Worm (Caenorhabditis elegans) whole organism, late embryonic: ENCODE measurements around the gene perm-5.

Experiments used
- C38D4.7 ChIP-seq: fragments of 200-800 bp; sonication (Bioruptor generic); optimal IDR thresholded peaks from 2 replicates; lab custom pipeline; 2018; ENCODE audit warnings: mild to moderate bottlenecking, missing genetic modification characterization, moderate library complexity, missing compliant biosample characterization
- K02D7.2 ChIP-seq: sonication (generic microtip); optimal IDR thresholded peaks from 2 replicates; lab custom pipeline; 2017; ENCODE audit warnings: mild to moderate bottlenecking, missing genetic modification characterization, missing compliant biosample characterization
- K09A11.1 ChIP-seq: sonication (generic microtip); optimal IDR thresholded peaks from 2 replicates; lab custom pipeline; 2017; ENCODE audit warnings: antibody characterized with exemption, mild to moderate bottlenecking, missing genetic modification characterization, missing compliant biosample characterization; ENCODE audit not compliant: insufficient read depth
- T23F11.4 ChIP-seq: fragments of 200-800 bp; sonication (Bioruptor generic); optimal IDR thresholded peaks from 2 replicates; lab custom pipeline; 2018; ENCODE audit warnings: mild to moderate bottlenecking, missing genetic modification characterization, missing compliant biosample characterization
- Y22D7AL.16 ChIP-seq: sonication (generic microtip); optimal IDR thresholded peaks from 2 replicates; lab custom pipeline; 2016; ENCODE audit warnings: missing genetic modification characterization, missing compliant biosample characterization
- ama-1 ChIP-seq: fragments of 150-350 bp; optimal IDR thresholded peaks from 2 replicates; lab custom pipeline; 2014
- ceh-14 ChIP-seq: sonication (generic microtip); optimal IDR thresholded peaks from 2 replicates; lab custom pipeline; 2016; ENCODE audit warnings: missing genotype, missing genetic modification characterization, missing compliant biosample characterization
- ceh-18 ChIP-seq: sonication (generic microtip); optimal IDR thresholded peaks from 2 replicates; lab custom pipeline; 2016; ENCODE audit warnings: missing genetic modification characterization, missing compliant biosample characterization
- ceh-22 ChIP-seq: sonication (generic microtip); optimal IDR thresholded peaks from 2 replicates; lab custom pipeline; 2017; ENCODE audit warnings: missing biosample characterization, missing genetic modification characterization
- ceh-30 ChIP-seq: fragments of 150-350 bp; optimal IDR thresholded peaks from 2 replicates; lab custom pipeline; 2014; ENCODE audit warnings: missing biosample characterization, missing genetic modification characterization
- ceh-31 ChIP-seq: sonication (generic microtip); optimal IDR thresholded peaks from 2 replicates; lab custom pipeline; 2016; ENCODE audit warnings: missing genetic modification characterization, missing compliant biosample characterization
- ceh-48 ChIP-seq: sonication (generic microtip); optimal IDR thresholded peaks from 2 replicates; lab custom pipeline; 2016; ENCODE audit warnings: missing genetic modification characterization, inconsistent platforms, missing compliant biosample characterization
- dve-1 ChIP-seq: sonication (generic microtip); optimal IDR thresholded peaks from 2 replicates; lab custom pipeline; 2017; ENCODE audit warnings: antibody characterized with exemption, mild to moderate bottlenecking, missing genetic modification characterization, missing compliant biosample characterization
- elt-4 ChIP-seq: sonication (generic microtip); optimal IDR thresholded peaks from 2 replicates; lab custom pipeline; 2016; ENCODE audit warnings: missing genetic modification characterization, missing compliant biosample characterization
- eyg-1 ChIP-seq: sonication (generic microtip); optimal IDR thresholded peaks from 2 replicates; lab custom pipeline; 2016; ENCODE audit warnings: missing genotype, missing genetic modification characterization, missing compliant biosample characterization
- fkh-10 ChIP-seq: fragments of 150-350 bp; optimal IDR thresholded peaks from 2 replicates; lab custom pipeline; 2014; ENCODE audit warnings: missing biosample characterization, missing genetic modification reagents, missing genetic modification characterization
- hlh-15 ChIP-seq: sonication (generic microtip); optimal IDR thresholded peaks from 2 replicates; lab custom pipeline; 2016; ENCODE audit warnings: missing genetic modification characterization, missing compliant biosample characterization
- hlh-30 ChIP-seq: sonication (generic microtip); optimal IDR thresholded peaks from 2 replicates; lab custom pipeline; 2017; ENCODE audit warnings: antibody characterized with exemption, missing genetic modification characterization, missing compliant biosample characterization; ENCODE audit not compliant: insufficient read depth
- hlh-6 ChIP-seq: sonication (generic microtip); optimal IDR thresholded peaks from 2 replicates; lab custom pipeline; 2016; ENCODE audit warnings: missing genotype, missing genetic modification characterization, missing compliant biosample characterization
- lim-6 ChIP-seq: sonication (generic microtip); optimal IDR thresholded peaks from 2 replicates; lab custom pipeline; 2016; ENCODE audit warnings: missing genetic modification characterization, missing compliant biosample characterization
- lin-11 ChIP-seq: fragments of 200-800 bp; sonication (Bioruptor generic); optimal IDR thresholded peaks from 2 replicates; lab custom pipeline; 2018; ENCODE audit warnings: mild to moderate bottlenecking, missing genetic modification characterization, missing compliant biosample characterization
- madf-2 ChIP-seq: sonication (generic microtip); optimal IDR thresholded peaks from 2 replicates; lab custom pipeline; 2017; ENCODE audit warnings: missing genetic modification characterization, missing compliant biosample characterization
- mec-3 ChIP-seq: sonication (generic microtip); optimal IDR thresholded peaks from 2 replicates; lab custom pipeline; 2016; ENCODE audit warnings: borderline replicate concordance, missing genetic modification characterization, missing compliant biosample characterization
- nhr-11 ChIP-seq: fragments of 150-350 bp; optimal IDR thresholded peaks from 2 replicates; lab custom pipeline; 2014; ENCODE audit warnings: missing biosample characterization, missing genetic modification characterization
- npax-4 ChIP-seq: sonication (generic microtip); optimal IDR thresholded peaks from 2 replicates; lab custom pipeline; 2016; ENCODE audit warnings: missing genetic modification characterization, missing compliant biosample characterization
- odd-2 ChIP-seq: sonication (generic microtip); optimal IDR thresholded peaks from 2 replicates; lab custom pipeline; 2017; ENCODE audit warnings: antibody characterized with exemption, mild to moderate bottlenecking, missing genetic modification characterization, missing compliant biosample characterization
- pag-3 ChIP-seq: sonication (generic microtip); optimal IDR thresholded peaks from 2 replicates; lab custom pipeline; 2016; ENCODE audit warnings: missing compliant biosample characterization, missing genetic modification characterization, borderline replicate concordance
- pat-9 ChIP-seq: fragments of 200-800 bp; sonication (Bioruptor generic); optimal IDR thresholded peaks from 2 replicates; lab custom pipeline; 2018; ENCODE audit warnings: mild to moderate bottlenecking, missing genetic modification characterization, moderate library complexity, missing compliant biosample characterization
- pha-4 ChIP-seq: fragments of 150-350 bp; optimal IDR thresholded peaks from 2 replicates; lab custom pipeline; 2018; ENCODE audit warnings: missing biosample characterization, missing genetic modification reagents, missing genetic modification characterization
- ref-2 ChIP-seq: sonication (generic microtip); optimal IDR thresholded peaks from 2 replicates; lab custom pipeline; 2016; ENCODE audit warnings: missing genetic modification characterization, missing compliant biosample characterization
- tbx-2 ChIP-seq: sonication (generic microtip); optimal IDR thresholded peaks from 2 replicates; lab custom pipeline; 2016; ENCODE audit warnings: missing genetic modification characterization, missing compliant biosample characterization
- tbx-7 ChIP-seq: sonication (generic microtip); optimal IDR thresholded peaks from 2 replicates; lab custom pipeline; 2016; ENCODE audit warnings: missing genotype, missing genetic modification characterization, missing compliant biosample characterization
- ttx-3 ChIP-seq: sonication (generic microtip); optimal IDR thresholded peaks from 2 replicates; lab custom pipeline; 2016; ENCODE audit warnings: missing genetic modification reagents, missing genetic modification characterization, missing compliant biosample characterization
- unc-55 ChIP-seq: sonication (generic microtip); optimal IDR thresholded peaks from 2 replicates; lab custom pipeline; 2017; ENCODE audit warnings: missing biosample characterization, missing genetic modification reagents, missing genetic modification characterization
- unc-86 ChIP-seq: sonication (generic microtip); optimal IDR thresholded peaks from 2 replicates; lab custom pipeline; 2016; ENCODE audit warnings: missing genetic modification characterization, missing compliant biosample characterization
- ztf-16 ChIP-seq: sonication (generic microtip); optimal IDR thresholded peaks from 2 replicates; lab custom pipeline; 2017; ENCODE audit warnings: missing genetic modification characterization, missing compliant biosample characterization

perm-5 gene

ce11 chrIV:5685014-5685413 lies 18.3 kb downstream of the perm-5 start, which contains the start of gene C55C3.3:
TSS of gene C55C3.3 (plus strand) at chrIV:5685287.
- TF ChIP-seq unc-86 (tag; lab: Kevin White, UChicago), result no peak
- TF ChIP-seq ceh-31, result no peak
- TF ChIP-seq K09A11.1 (tag; lab: Kevin White, UChicago), result no peak

DNA sequence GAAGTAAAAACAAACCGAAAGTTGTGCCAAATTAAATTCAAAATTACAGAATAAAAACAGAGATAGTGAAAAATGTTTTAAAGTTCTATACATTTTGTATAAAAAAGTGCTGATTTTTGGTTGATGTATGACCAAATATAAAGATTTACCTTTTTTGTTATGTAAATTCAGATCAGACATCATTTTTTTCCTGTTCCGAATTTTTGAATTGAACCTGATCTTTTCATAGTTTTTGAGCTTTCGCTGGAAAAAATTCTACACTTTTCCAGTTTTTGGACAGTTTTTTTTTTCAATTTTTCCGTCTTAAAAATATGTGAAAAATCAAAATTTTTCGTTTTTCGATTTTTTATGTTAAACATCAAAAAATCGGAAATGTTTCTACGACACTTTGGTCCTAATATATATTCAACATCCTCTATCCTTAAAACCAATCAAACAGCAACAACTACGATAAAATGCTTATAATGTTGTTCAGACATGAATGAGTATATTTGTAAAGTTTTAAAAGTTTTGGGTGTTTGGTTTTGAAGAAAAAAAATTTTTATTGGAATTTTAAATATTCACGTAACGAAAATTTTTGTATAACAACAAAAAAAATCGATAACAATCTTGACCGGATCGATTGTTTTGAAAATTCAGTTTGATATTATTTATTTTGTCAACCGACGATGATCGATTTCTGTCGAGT lies 20.6 kb downstream of the perm-5 start, which contains the start of the genes C55C3.7 and C55C3.6:
Gene C55C3.7, minus strand, starts transcription at position 101 of the 688 bp plus-strand sequence.
Gene C55C3.6, plus strand, starts transcription at position 638 of the 688 bp plus-strand sequence.
- TF ChIP-seq K02D7.2 (tag; lab: Kevin White, UChicago) (no peak), eyg-1 (tag; lab: Kevin White, UChicago) (no peak), fkh-10 (GFP tag; lab: Kevin White, UChicago) (no peak), ztf-16 (tag; lab: Kevin White, UChicago) (no peak), ceh-30 (tag; lab: Kevin White, UChicago) (no peak), lin-11 (no peak), pha-4 (tag; lab: Kevin White, UChicago) (no peak), ceh-18 (tag; lab: Kevin White, UChicago) (no peak), dve-1 (tag; lab: Kevin White, UChicago) (no peak)

- no peak for TF ChIP-seq ceh-30 (tag; lab: Kevin White, UChicago)
- TF ChIP-seq ama-1 (lab: Kevin White, UChicago), result no peak
- no peak for TF ChIP-seq fkh-10 (GFP tag; lab: Kevin White, UChicago)
- no peak for TF ChIP-seq lin-11
These were observed 25.2 kb downstream of the perm-5 start, which contains the start of gene C55C3.4 for ce11 chrIV:5678044-5678443. TSS of gene C55C3.4 (minus strand) at chrIV:5678144.

- TF ChIP-seq ref-2 (tag; lab: Kevin White, UChicago) (no peak), ztf-16 (tag; lab: Kevin White, UChicago) (no peak), ceh-48 (tag; lab: Kevin White, UChicago) (no peak), madf-2 (no peak), lin-11 (no peak), T23F11.4 (GFP tag; lab: Kevin White, UChicago) (no peak), tbx-7 (no peak), unc-55 (GFP tag; lab: Kevin White, UChicago) (no peak), hlh-15 (no peak), lim-6 (no peak), pag-3 (tag; lab: Kevin White, UChicago) (no peak), K09A11.1 (tag; lab: Kevin White, UChicago) (no peak), elt-4 (tag; lab: Kevin White, UChicago) (no peak)
These were observed 28.8 kb downstream of the perm-5 start, which contains the start of gene srd-5 for ce11 chrIV:5674435-5674834. TSS of gene srd-5 (minus strand) at chrIV:5674535.

- TF ChIP-seq pat-9 (tag; lab: Kevin White, UChicago), result no peak
- TF ChIP-seq C38D4.7 (GFP tag; lab: Kevin White, UChicago), result no peak
- TF ChIP-seq Y22D7AL.16 (tag; lab: Kevin White, UChicago), result no peak
- no peak for TF ChIP-seq npax-4 (tag; lab: Kevin White, UChicago)
- no peak for TF ChIP-seq unc-86 (tag; lab: Kevin White, UChicago)
- TF ChIP-seq ceh-22 (tag; lab: Kevin White, UChicago), result no peak
- no peak for TF ChIP-seq pha-4 (tag; lab: Kevin White, UChicago)
- TF ChIP-seq elt-4 (tag; lab: Kevin White, UChicago), result no peak
- no peak for TF ChIP-seq ttx-3 (tag; lab: Kevin White, UChicago)
- no peak for TF ChIP-seq hlh-30 (tag; lab: Kevin White, UChicago)
These were observed 31.9 kb downstream of the perm-5 start for ce11 chrIV:5671325-5671724.

ce11 chrIV:5669459-5669858 lies 33.8 kb downstream of the perm-5 start, which contains the start of gene T19E7.6:
TSS of gene T19E7.6 (minus strand) at chrIV:5669503.
- TF ChIP-seq odd-2 (tag; lab: Kevin White, UChicago), result no peak
- no peak for TF ChIP-seq hlh-15
- no peak for TF ChIP-seq nhr-11 (tag; lab: Kevin White, UChicago)
- no peak for TF ChIP-seq hlh-6
- no peak for TF ChIP-seq ceh-14 (tag; lab: Kevin White, UChicago)
- no peak for TF ChIP-seq tbx-2 (tag; lab: Kevin White, UChicago)
- TF ChIP-seq mec-3 (tag; lab: Kevin White, UChicago), result no peak
